Fruit fly (Drosophila melanogaster) whole organism, embryonic: ENCODE results near the gene CheB93b.
A peak's percentile ranks its signal among the peaks of the same experiment; 100 is the strongest.

ENCODE experiments used
- Bgb ChIP-seq: fragments of 200-800 bp; sonication (Bioruptor generic); IDR thresholded peaks from 2 replicates; pipeline ENCODE4 v1.3.6; 2022; ENCODE audit warnings: missing biosample characterization, missing genetic modification characterization; ENCODE audit not compliant: partially characterized antibody
- CG10366 ChIP-seq: fragments of 200-800 bp; sonication (Bioruptor generic); IDR thresholded peaks from 2 replicates; pipeline ENCODE4 v1.3.6; 2022; ENCODE audit warnings: missing biosample characterization, missing genetic modification characterization
- CG10462 ChIP-seq: fragments of 200-800 bp; sonication (Bioruptor generic); optimal IDR thresholded peaks from 2 replicates; lab custom pipeline; 2016; ENCODE audit warnings: missing biosample characterization, missing genetic modification characterization
- CG10543 ChIP-seq: fragments of 200-800 bp; sonication (Bioruptor generic); optimal IDR thresholded peaks from 3 replicates; lab custom pipeline; 2017; ENCODE audit warnings: missing biosample characterization, mild to moderate bottlenecking, missing genetic modification characterization, moderate library complexity
- CG11085 ChIP-seq: fragments of 200-800 bp; sonication (Bioruptor generic); IDR thresholded peaks from 2 replicates; pipeline ENCODE4 v1.3.6; 2022; ENCODE audit warnings: missing biosample characterization, missing genetic modification characterization
- CG12104 ChIP-seq: fragments of 200-800 bp; sonication (Bioruptor generic); optimal IDR thresholded peaks from 3 replicates; lab custom pipeline; 2016; ENCODE audit warnings: missing biosample characterization, missing genetic modification characterization
- CG12942 ChIP-seq: fragments of 200-800 bp; sonication (Bioruptor generic); optimal IDR thresholded peaks from 3 replicates; lab custom pipeline; 2016; ENCODE audit warnings: missing biosample characterization, missing genetic modification characterization
- CG1647 ChIP-seq: fragments of 200-800 bp; sonication (Bioruptor generic); optimal IDR thresholded peaks from 3 replicates; lab custom pipeline; 2016; ENCODE audit warnings: missing biosample characterization, missing genetic modification characterization
- CG17361 ChIP-seq: fragments of 200-800 bp; sonication (Bioruptor generic); IDR thresholded peaks from 3 replicates; pipeline ENCODE4 v1.3.6; 2022; ENCODE audit warnings: missing biosample characterization, missing genetic modification characterization
- CG17568 ChIP-seq: fragments of 200-800 bp; sonication (Bioruptor generic); optimal IDR thresholded peaks from 2 replicates; lab custom pipeline; 2018; ENCODE audit warnings: missing biosample characterization, mild to moderate bottlenecking, missing genetic modification characterization, moderate library complexity
- CG18011 ChIP-seq: fragments of 200-800 bp; sonication (Bioruptor generic); optimal IDR thresholded peaks from 2 replicates; lab custom pipeline; 2017; ENCODE audit warnings: missing biosample characterization, missing genetic modification characterization, mild to moderate bottlenecking, moderate library complexity, missing genotype
- CG1832 ChIP-seq: fragments of 200-800 bp; sonication (Bioruptor generic); optimal IDR thresholded peaks from 2 replicates; lab custom pipeline; 2017; ENCODE audit warnings: missing biosample characterization, mild to moderate bottlenecking, missing genetic modification characterization, inconsistent platforms
- CG18619 ChIP-seq: fragments of 200-800 bp; sonication (Bioruptor generic); optimal IDR thresholded peaks from 3 replicates; lab custom pipeline; 2017; ENCODE audit warnings: missing biosample characterization, mild to moderate bottlenecking, missing genetic modification characterization
- CG18764 ChIP-seq: fragments of 200-800 bp; sonication (Bioruptor generic); optimal IDR thresholded peaks from 3 replicates; lab custom pipeline; 2016; ENCODE audit warnings: missing biosample characterization, missing genetic modification characterization
- CG2116 ChIP-seq: fragments of 200-800 bp; sonication (Bioruptor generic); optimal IDR thresholded peaks from 3 replicates; lab custom pipeline; 2018; ENCODE audit warnings: missing biosample characterization, mild to moderate bottlenecking, missing genetic modification characterization
- CG3065 ChIP-seq: fragments of 200-800 bp; sonication (Bioruptor generic); optimal IDR thresholded peaks from 2 replicates; lab custom pipeline; 2016; ENCODE audit warnings: missing biosample characterization, missing genetic modification characterization
- CG31441 ChIP-seq: fragments of 200-800 bp; sonication (Bioruptor generic); IDR thresholded peaks from 2 replicates; pipeline ENCODE4 v1.3.6; 2022; ENCODE audit warnings: missing biosample characterization, missing genetic modification characterization
- CG3163 ChIP-seq: fragments of 200-800 bp; sonication (Bioruptor generic); optimal IDR thresholded peaks from 3 replicates; lab custom pipeline; 2016; ENCODE audit warnings: missing biosample characterization, missing genetic modification characterization
- CG32767 ChIP-seq: fragments of 200-800 bp; sonication (Bioruptor generic); IDR thresholded peaks from 2 replicates; pipeline ENCODE4 v1.3.6; 2022; ENCODE audit warnings: missing biosample characterization, missing genetic modification characterization
- CG3407 ChIP-seq: fragments of 200-800 bp; sonication (Bioruptor generic); optimal IDR thresholded peaks from 2 replicates; lab custom pipeline; 2018; ENCODE audit warnings: missing biosample characterization, mild to moderate bottlenecking, missing genetic modification characterization
- CG4328 ChIP-seq: fragments of 200-800 bp; sonication (Bioruptor generic); optimal IDR thresholded peaks from 3 replicates; lab custom pipeline; 2017; ENCODE audit warnings: missing biosample characterization, missing genetic modification reagents, missing genetic modification characterization
- CG4820 ChIP-seq: fragments of 200-800 bp; sonication (Bioruptor generic); optimal IDR thresholded peaks from 3 replicates; lab custom pipeline; 2016; ENCODE audit warnings: missing biosample characterization, missing genetic modification characterization
- CG4854 ChIP-seq: fragments of 200-800 bp; sonication (Bioruptor generic); optimal IDR thresholded peaks from 2 replicates; lab custom pipeline; 2016; ENCODE audit warnings: missing biosample characterization, missing genetic modification characterization, inconsistent platforms
- CG6254 ChIP-seq: fragments of 200-800 bp; sonication (Bioruptor generic); optimal IDR thresholded peaks from 3 replicates; lab custom pipeline; 2017; ENCODE audit warnings: mild to moderate bottlenecking, missing biosample characterization, missing genetic modification reagents, missing genetic modification characterization
- CG6689 ChIP-seq: fragments of 200-800 bp; sonication (Bioruptor generic); IDR thresholded peaks from 2 replicates; pipeline ENCODE4 v1.3.6; 2022; ENCODE audit warnings: missing biosample characterization, missing genetic modification characterization
- CG6791 ChIP-seq: fragments of 200-800 bp; sonication (Bioruptor generic); IDR thresholded peaks from 3 replicates; pipeline ENCODE4 v1.3.6; 2022; ENCODE audit warnings: missing biosample characterization, missing genetic modification characterization; ENCODE audit not compliant: partially characterized antibody
- CG8089 ChIP-seq: fragments of 200-800 bp; sonication (Bioruptor generic); optimal IDR thresholded peaks from 3 replicates; lab custom pipeline; 2016; ENCODE audit warnings: missing biosample characterization, missing genetic modification characterization
- CG8765 ChIP-seq: fragments of 200-800 bp; sonication (Bioruptor generic); IDR thresholded peaks from 2 replicates; pipeline ENCODE4 v1.3.6; 2022; ENCODE audit warnings: missing biosample characterization, missing genetic modification characterization
- Chrac-16 ChIP-seq: fragments of 200-800 bp; sonication (Bioruptor generic); optimal IDR thresholded peaks from 3 replicates; lab custom pipeline; 2016; ENCODE audit warnings: missing biosample characterization, missing genetic modification characterization
- Dll ChIP-seq: fragments of 200-800 bp; sonication (Bioruptor generic); IDR thresholded peaks from 4 replicates; pipeline ENCODE4 v1.3.6; 2022; ENCODE audit warnings: missing biosample characterization, missing genetic modification characterization; ENCODE audit not compliant: partially characterized antibody
- ERR ChIP-seq: fragments of 200-800 bp; sonication (Bioruptor generic); optimal IDR thresholded peaks from 2 replicates; lab custom pipeline; 2016; ENCODE audit warnings: missing biosample characterization, missing genetic modification characterization
- H15 ChIP-seq: fragments of 200-800 bp; sonication (Bioruptor generic); IDR thresholded peaks from 3 replicates; pipeline ENCODE4 v1.3.6; 2022; ENCODE audit warnings: missing biosample characterization, missing genetic modification characterization
- NfI ChIP-seq: fragments of 200-800 bp; sonication (Bioruptor generic); optimal IDR thresholded peaks from 3 replicates; lab custom pipeline; 2018; ENCODE audit warnings: missing biosample characterization, mild to moderate bottlenecking, missing genetic modification characterization, moderate library complexity
- Ptx1 ChIP-seq: fragments of 200-800 bp; sonication (Bioruptor generic); IDR thresholded peaks from 2 replicates; pipeline ENCODE4 v1.3.6; 2022; ENCODE audit warnings: missing biosample characterization, missing genetic modification characterization
- cas ChIP-seq: fragments of 200-800 bp; sonication (Bioruptor generic); IDR thresholded peaks from 2 replicates; pipeline ENCODE4 v1.3.6; 2022; ENCODE audit warnings: missing biosample characterization, missing genetic modification characterization
- esg ChIP-seq: fragments of 200-800 bp; sonication (Bioruptor generic); conservative IDR thresholded peaks from 2 replicates; pipeline ENCODE4 v1.3.6; 2022; ENCODE audit warnings: missing biosample characterization, missing genetic modification characterization
- eyg ChIP-seq: fragments of 200-800 bp; sonication (Bioruptor generic); optimal IDR thresholded peaks from 3 replicates; lab custom pipeline; 2016; ENCODE audit warnings: missing biosample characterization, missing genetic modification characterization
- h ChIP-seq: fragments of >200 bp; optimal IDR thresholded peaks from 2 replicates; lab custom pipeline; 2017
- kni ChIP-seq: fragments of 200-800 bp; sonication (Bioruptor generic); optimal IDR thresholded peaks from 3 replicates; lab custom pipeline; 2017; ENCODE audit warnings: mild to moderate bottlenecking, missing biosample characterization, missing genetic modification reagents, missing genetic modification characterization
- knrl ChIP-seq: fragments of 200-800 bp; sonication (Bioruptor generic); IDR thresholded peaks from 3 replicates; pipeline ENCODE4 v1.3.6; 2022; ENCODE audit warnings: missing biosample characterization, missing genetic modification characterization; ENCODE audit not compliant: partially characterized antibody
- mirr ChIP-seq: fragments of 200-800 bp; sonication (Bioruptor generic); optimal IDR thresholded peaks from 3 replicates; lab custom pipeline; 2018; ENCODE audit warnings: missing biosample characterization, mild to moderate bottlenecking, missing genetic modification characterization
- oc ChIP-seq: fragments of 200-800 bp; sonication (Bioruptor generic); optimal IDR thresholded peaks from 2 replicates; lab custom pipeline; 2018; ENCODE audit warnings: missing biosample characterization, mild to moderate bottlenecking, missing genetic modification characterization, moderate library complexity
- seq ChIP-seq: fragments of 200-800 bp; sonication (Bioruptor generic); IDR thresholded peaks from 2 replicates; pipeline ENCODE4 v1.3.6; 2022; ENCODE audit warnings: missing biosample characterization, missing genetic modification characterization
- slou ChIP-seq: fragments of 200-800 bp; sonication (Bioruptor generic); optimal IDR thresholded peaks from 3 replicates; lab custom pipeline; 2016; ENCODE audit warnings: missing biosample characterization, missing genetic modification characterization
- tin ChIP-seq: fragments of 200-800 bp; sonication (Bioruptor generic); optimal IDR thresholded peaks from 3 replicates; lab custom pipeline; 2016; ENCODE audit warnings: missing biosample characterization, missing genetic modification characterization
- tio ChIP-seq: fragments of 200-800 bp; sonication (Bioruptor generic); optimal IDR thresholded peaks from 2 replicates; lab custom pipeline; 2017; ENCODE audit warnings: missing biosample characterization, missing genetic modification characterization, inconsistent platforms
- tll ChIP-seq, 2 experiments: fragments of 200-800 bp in 1 of 2; fragments of >200 bp in 1 of 2; sonication (Bioruptor generic) in 1 of 2; optimal IDR thresholded peaks; 2 replicates each; lab custom pipeline; 2017 to 2019; ENCODE audit warnings: missing biosample characterization in 2 of 2, missing genetic modification characterization in 2 of 2, mild to moderate bottlenecking in 1 of 2, moderate library complexity in 1 of 2
- twi ChIP-seq: fragments of 200-800 bp; optimal IDR thresholded peaks from 2 replicates; lab custom pipeline; 2019; ENCODE audit warnings: missing biosample characterization, mild to moderate bottlenecking, missing genetic modification characterization, moderate library complexity
- vnd ChIP-seq: fragments of 200-800 bp; sonication (Bioruptor generic); IDR thresholded peaks from 3 replicates; pipeline ENCODE4 v1.3.6; 2022; ENCODE audit warnings: missing biosample characterization, missing genetic modification characterization; ENCODE audit not compliant: partially characterized antibody
- vvl ChIP-seq: fragments of 200-800 bp; sonication (Bioruptor generic); IDR thresholded peaks from 2 replicates; pipeline ENCODE4 v1.3.6; 2022; ENCODE audit warnings: missing biosample characterization, missing genetic modification characterization
- wdn ChIP-seq: fragments of 200-800 bp; sonication (Bioruptor generic); IDR thresholded peaks from 2 replicates; pipeline ENCODE4 v1.3.6; 2022; ENCODE audit warnings: missing biosample characterization, missing genetic modification characterization
- zfh1 ChIP-seq: fragments of 200-800 bp; sonication (Bioruptor generic); IDR thresholded peaks from 3 replicates; pipeline ENCODE4 v1.3.6; 2022; ENCODE audit warnings: missing biosample characterization, missing genetic modification characterization

The CheB93b gene

DNA sequence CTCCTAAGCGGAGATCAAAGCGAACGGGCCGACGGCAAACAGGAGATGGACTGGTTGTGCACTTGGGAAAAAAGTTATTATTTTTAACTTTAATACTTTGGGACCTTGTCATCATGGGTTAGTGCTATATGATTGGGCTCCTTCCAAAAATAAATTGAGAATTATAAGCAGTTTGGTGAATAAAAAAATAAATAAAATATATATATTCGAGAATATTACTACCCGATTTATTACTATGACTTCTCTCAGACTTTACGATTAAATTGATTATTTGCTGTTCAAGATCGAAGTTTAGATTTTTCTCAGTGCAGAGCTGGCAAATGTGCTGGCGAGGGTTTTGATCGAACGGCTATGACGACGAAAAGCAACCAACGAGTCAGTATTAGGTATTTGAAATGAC is 11.0 kb downstream of the CheB93b start (continued):
- TF ChIP-seq CG6254 (GFP tag; lab: Kevin White, UChicago) (peak; percentile 33), eyg (GFP tag; lab: Kevin White, UChicago) (no peak), oc (tag; lab: Kevin White, UChicago) (no peak), CG17361 (GFP tag; lab: Robert Waterston, UW) (peak; percentile 73), Bgb (no peak), CG18619 (GFP tag; lab: Kevin White, UChicago) (peak; percentile 2), CG12942 (GFP tag; lab: Kevin White, UChicago) (no peak), CG11085 (0 out of 2 replicates have a peak, but pooled peaks have one; percentile 19), CG10462 (GFP tag; lab: Kevin White, UChicago) (no peak), H15 (GFP tag; lab: Robert Waterston, UW) (0 out of 3 replicates have a peak, but pooled peaks have one; percentile 24), CG2116 (GFP tag; lab: Kevin White, UChicago) (no peak), h (lab: Kevin White, UChicago) (no peak), Chrac-16 (GFP tag; lab: Kevin White, UChicago) (no peak), CG1832 (no peak), slou (no peak), CG18764 (peak; percentile 7), CG3407 (GFP tag; lab: Kevin White, UChicago) (no peak), zfh1 (GFP tag; lab: Robert Waterston, UW) (peak; percentile 79), CG17568 (no peak), tin (GFP tag; lab: Kevin White, UChicago) (no peak), knrl (GFP tag; lab: Robert Waterston, UW) (no peak), CG10543 (GFP tag; lab: Kevin White, UChicago) (no peak), CG3163 (GFP tag; lab: Kevin White, UChicago) (no peak), CG3065 (GFP tag; lab: Kevin White, UChicago) (no peak), esg (GFP tag; lab: Robert Waterston, UW) (no peak), mirr (GFP tag; lab: Kevin White, UChicago) (no peak), CG4854 (GFP tag; lab: Kevin White, UChicago) (no peak), Ptx1 (GFP tag; lab: Robert Waterston, UW) (peak; percentile 57), CG6689 (GFP tag; lab: Robert Waterston, UW) (0 out of 2 replicates have a peak, but pooled peaks have one; percentile 45), seq (GFP tag; lab: Robert Waterston, UW) (no peak), CG31441 (peak; percentile 71), twi (tag; lab: Kevin White, UChicago) (no peak), vvl (GFP tag; lab: Robert Waterston, UW) (peak; percentile 70), CG32767 (GFP tag; lab: Robert Waterston, UW) (no peak), tll (GFP tag; optimal IDR thresholded peaks at IDR 0.05; lab: Kevin White, UChicago) (no peak), CG4328 (GFP tag; lab: Kevin White, UChicago) (no peak), kni (GFP tag; lab: Kevin White, UChicago) (no peak), CG12104 (GFP tag; lab: Kevin White, UChicago) (peak; percentile 11), Dll (no peak), CG8765 (peak; percentile 44; the same call in 1 of the 2 replicates), CG4820 (no peak), wdn (GFP tag; lab: Robert Waterston, UW) (no peak), CG10366 (GFP tag; lab: Robert Waterston, UW) (no peak), CG8089 (GFP tag; lab: Kevin White, UChicago) (no peak), vnd (GFP tag; lab: Robert Waterston, UW) (no peak), cas (GFP tag; lab: Robert Waterston, UW) (no peak), CG18011 (GFP tag; lab: Kevin White, UChicago) (no peak), NfI (GFP tag; lab: Kevin White, UChicago) (no peak), CG1647 (GFP tag; lab: Kevin White, UChicago) (no peak), CG6791 (GFP tag; lab: Robert Waterston, UW) (no peak), tio (no peak), ERR (GFP tag; lab: Kevin White, UChicago) (no peak)
